In genomic region chrV:14476680-14477079, ce11 we compare ENCODE assay signal across 5 worm cellular contexts.
A peak's percentile ranks its signal among the peaks of the same experiment; 100 is the strongest.
TF ChIP-seq lines count a peak whose summit lies in the region.

clec-54 (plus strand) TSS chrV:14476903.

TF ChIP-seq in whole organism, L1 larva, 84 proteins besides CTCF, POLR2A, EP300 and RAD21:
- TF ChIP-seq ama-1 (optimal IDR thresholded peaks at IDR 0.05; lab: Kevin White, UChicago) (no peak), efl-1 (optimal IDR thresholded peaks at IDR 0.05; lab: Kevin White, UChicago) (no peak), efl-1 (GFP tag; optimal IDR thresholded peaks at IDR 0.05 in 1 of 2; lab: Kevin White, UChicago) (peak in 1 of 2 experiments; percentile 63), C04F5.9 (tag; optimal IDR thresholded peaks at IDR 0.05; lab: Kevin White, UChicago) (no peak), elt-2 (tag; optimal IDR thresholded peaks at IDR 0.05; lab: Kevin White, UChicago) (peak; percentile 52)

TF ChIP-seq in whole organism, L2 larva, 48 proteins besides CTCF, POLR2A, EP300 and RAD21:
- TF ChIP-seq crh-2 (tag; optimal IDR thresholded peaks at IDR 0.05; lab: Kevin White, UChicago) (peak; percentile 35), lin-39 (tag; optimal IDR thresholded peaks at IDR 0.05; lab: Kevin White, UChicago) (no peak)

TF ChIP-seq in whole organism, L3 larva, 47 proteins besides CTCF, POLR2A, EP300 and RAD21:
- TF ChIP-seq ceh-82 (tag; optimal IDR thresholded peaks at IDR 0.05; lab: Kevin White, UChicago) (no peak), nhr-28 (tag; optimal IDR thresholded peaks at IDR 0.05; lab: Kevin White, UChicago) (no peak), aly-2 (tag; optimal IDR thresholded peaks at IDR 0.05; lab: Kevin White, UChicago) (no peak), nhr-76 (tag; optimal IDR thresholded peaks at IDR 0.05; lab: Kevin White, UChicago) (no peak), pqm-1 (tag; optimal IDR thresholded peaks at IDR 0.05; lab: Kevin White, UChicago) (peak; percentile 5), ztf-11 (tag; optimal IDR thresholded peaks at IDR 0.05; lab: Kevin White, UChicago) (no peak), elt-2 (tag; optimal IDR thresholded peaks at IDR 0.05; lab: Kevin White, UChicago) (peak; percentile 48), zag-1 (tag; optimal IDR thresholded peaks at IDR 0.05; lab: Kevin White, UChicago) (no peak), mml-1 (tag; optimal IDR thresholded peaks at IDR 0.05; lab: Kevin White, UChicago) (no peak)

TF ChIP-seq in whole organism, L4 larva, 104 proteins besides CTCF, POLR2A, EP300 and RAD21:
- TF ChIP-seq unc-62 (GFP tag; optimal IDR thresholded peaks at IDR 0.05 in 1 of 2; lab: Kevin White, UChicago) (peak in 1 of 2 experiments; percentile 43), unc-62 (tag; optimal IDR thresholded peaks at IDR 0.05; lab: Kevin White, UChicago) (no peak), dve-1 (tag; optimal IDR thresholded peaks at IDR 0.05; lab: Kevin White, UChicago; ENCODE audit: insufficient read depth) (peak; percentile 12), dmd-8 (GFP tag; IDR thresholded peaks at IDR 0.05; lab: Robert Waterston, UW) (no peak), daf-16 (GFP tag; optimal IDR thresholded peaks at IDR 0.05; lab: Kevin White, UChicago) (no peak), daf-16 (tag; optimal IDR thresholded peaks at IDR 0.05; lab: Kevin White, UChicago) (peak; percentile 37), tra-1 (GFP tag; IDR thresholded peaks at IDR 0.05; lab: Robert Waterston, UW) (0 out of 2 replicates have a peak, but pooled peaks have one; percentile 27), hlh-11 (tag; optimal IDR thresholded peaks at IDR 0.05; lab: Kevin White, UChicago) (peak; percentile 17), nhr-28 (tag; optimal IDR thresholded peaks at IDR 0.05; lab: Kevin White, UChicago) (peak; percentile 18), set-16 (GFP tag; IDR thresholded peaks at IDR 0.05; lab: Robert Waterston, UW) (no peak), F44E2.7 (GFP tag; IDR thresholded peaks at IDR 0.05; lab: Robert Waterston, UW) (no peak), dmd-6 (GFP tag; IDR thresholded peaks at IDR 0.05; lab: Robert Waterston, UW) (peak; percentile 49; the same call in 1 of the 2 replicates)

TF ChIP-seq in whole organism, young adult, 124 proteins besides CTCF, POLR2A, EP300 and RAD21:
- TF ChIP-seq lag-1 (GFP tag; IDR thresholded peaks at IDR 0.05; lab: Robert Waterston, UW) (no peak), nhr-80 (tag; optimal IDR thresholded peaks at IDR 0.05; lab: Kevin White, UChicago) (peak; percentile 35), snpc-3.4 (tag; optimal IDR thresholded peaks at IDR 0.05; lab: Kevin White, UChicago) (no peak)
